Fruit fly (Drosophila melanogaster) S2 (cell line): ENCODE measurements around the gene ZAP3.

Source experiments
- CG8478 ChIP-seq: fragments of >200 bp; optimal IDR thresholded peaks from 2 replicates; lab custom pipeline; 2018
- CTCF ChIP-seq, 2 experiments: fragments of >200 bp; optimal IDR thresholded peaks; 2 replicates each; lab custom pipeline; 2018

DNA sequence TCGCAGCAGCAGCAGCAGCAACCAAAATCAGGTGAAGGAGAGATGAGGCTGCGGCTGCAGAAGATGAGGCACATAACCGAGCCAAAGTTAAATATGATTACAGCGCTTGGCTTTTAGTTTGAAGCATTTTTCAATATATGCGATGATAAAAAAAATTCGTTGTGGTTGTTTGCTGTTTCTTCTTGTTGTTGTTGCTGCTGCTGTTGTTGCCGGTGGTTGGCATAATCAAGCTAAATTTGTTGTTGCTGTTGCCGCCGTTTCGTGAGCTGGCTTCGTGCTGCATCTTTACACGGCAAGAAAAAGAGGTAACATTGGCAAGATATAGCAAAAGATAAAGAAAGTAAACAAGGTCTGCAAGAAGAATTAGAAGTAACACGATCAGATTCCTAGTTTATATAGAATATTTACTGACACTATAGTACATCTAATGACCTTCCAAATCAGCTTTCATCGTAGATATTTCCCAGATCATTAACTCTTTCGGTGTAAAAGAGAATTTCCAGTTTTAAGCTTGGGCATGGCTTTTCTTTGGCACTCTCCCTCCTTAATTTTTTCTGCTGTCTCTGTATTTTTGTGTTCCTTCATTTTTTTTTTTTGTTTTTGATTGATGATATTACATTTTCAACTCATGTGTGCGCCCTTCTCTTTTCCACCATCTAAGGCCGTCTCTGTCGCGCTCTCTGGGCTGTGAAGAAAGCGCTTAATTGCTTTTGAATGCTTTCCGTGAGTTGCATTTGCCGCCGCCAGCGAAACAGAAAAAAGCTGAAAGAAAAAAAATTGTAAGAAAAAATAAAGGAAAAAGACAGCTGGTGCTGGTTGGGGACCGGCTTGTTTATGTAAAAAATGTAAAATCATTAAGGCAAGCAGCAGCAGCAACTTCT is 31.9 kb upstream of the ZAP3 start:
- TF ChIP-seq CTCF (optimal IDR thresholded peaks at IDR 0.05; lab: Kevin White, UChicago) (no peak), CG8478 (lab: Kevin White, UChicago) (no peak)
